Fruit fly (Drosophila melanogaster) whole organism, prepupa: ENCODE data around the gene ru.
A peak's percentile ranks its signal among the peaks of the same experiment; 100 is the strongest.

Source experiments
- Blimp-1 ChIP-seq: fragments of 200-800 bp; sonication (Bioruptor generic); optimal IDR thresholded peaks from 3 replicates; lab custom pipeline; 2017; ENCODE audit warnings: missing biosample characterization, missing genetic modification characterization, mild to moderate bottlenecking, moderate library complexity, missing genetic modification reagents
- CG10631 ChIP-seq: fragments of 200-800 bp; sonication (Bioruptor generic); optimal IDR thresholded peaks from 2 replicates; lab custom pipeline; 2016; ENCODE audit warnings: missing biosample characterization, missing genetic modification characterization
- CG10669 ChIP-seq: fragments of 200-800 bp; sonication (Bioruptor generic); optimal IDR thresholded peaks from 3 replicates; lab custom pipeline; 2018; ENCODE audit warnings: missing biosample characterization, mild to moderate bottlenecking, missing genetic modification characterization, moderate library complexity
- CG11762 ChIP-seq: fragments of 200-800 bp; sonication (Bioruptor generic); optimal IDR thresholded peaks from 3 replicates; lab custom pipeline; 2016; ENCODE audit warnings: missing biosample characterization, missing genetic modification characterization; ENCODE audit not compliant: insufficient read depth
- CG11902 ChIP-seq: fragments of 200-800 bp; sonication (Bioruptor generic); optimal IDR thresholded peaks from 3 replicates; lab custom pipeline; 2016; ENCODE audit warnings: missing biosample characterization, missing genetic modification characterization
- CG15336 ChIP-seq: fragments of 200-800 bp; sonication (Bioruptor generic); IDR thresholded peaks from 2 replicates; pipeline ENCODE4 v1.3.6; 2022; ENCODE audit warnings: missing biosample characterization, missing genetic modification characterization
- CG1621 ChIP-seq: fragments of 200-800 bp; sonication (Bioruptor generic); optimal IDR thresholded peaks from 3 replicates; lab custom pipeline; 2018; ENCODE audit warnings: missing biosample characterization, mild to moderate bottlenecking, missing genetic modification characterization
- CG3032 ChIP-seq: fragments of 200-800 bp; optimal IDR thresholded peaks from 2 replicates; lab custom pipeline; 2019; ENCODE audit warnings: missing biosample characterization, mild to moderate bottlenecking, missing genetic modification characterization, moderate library complexity
- CG31627 ChIP-seq: fragments of 200-800 bp; sonication (Bioruptor generic); optimal IDR thresholded peaks from 3 replicates; lab custom pipeline; 2016; ENCODE audit warnings: missing biosample characterization, missing genetic modification characterization
- CG32006 ChIP-seq: fragments of 200-800 bp; sonication (Bioruptor generic); optimal IDR thresholded peaks from 3 replicates; lab custom pipeline; 2017; ENCODE audit warnings: missing biosample characterization, mild to moderate bottlenecking, missing genetic modification characterization
- CG34406 ChIP-seq: fragments of 200-800 bp; sonication (Bioruptor generic); optimal IDR thresholded peaks from 3 replicates; lab custom pipeline; 2016; ENCODE audit warnings: missing biosample characterization, missing genetic modification characterization
- CG3919 ChIP-seq: fragments of 200-800 bp; sonication (Bioruptor generic); optimal IDR thresholded peaks from 3 replicates; lab custom pipeline; 2016; ENCODE audit warnings: missing biosample characterization, missing genetic modification characterization
- CG4318 ChIP-seq: fragments of 200-800 bp; sonication (Bioruptor generic); optimal IDR thresholded peaks from 3 replicates; lab custom pipeline; 2017; ENCODE audit warnings: missing biosample characterization, mild to moderate bottlenecking, missing genetic modification characterization
- CG6163 ChIP-seq: fragments of 200-800 bp; sonication (Bioruptor generic); IDR thresholded peaks from 3 replicates; pipeline ENCODE4 v1.3.6; 2022; ENCODE audit warnings: missing biosample characterization, missing genetic modification characterization
- CG6276 ChIP-seq: fragments of 200-800 bp; sonication (Bioruptor generic); optimal IDR thresholded peaks from 2 replicates; lab custom pipeline; 2017; ENCODE audit warnings: missing biosample characterization, mild to moderate bottlenecking, missing genetic modification characterization
- CG6792 ChIP-seq: fragments of 200-800 bp; sonication (Bioruptor generic); optimal IDR thresholded peaks from 3 replicates; lab custom pipeline; 2016; ENCODE audit warnings: missing biosample characterization, missing genetic modification characterization
- CG6808 ChIP-seq: fragments of 200-800 bp; sonication (Bioruptor generic); optimal IDR thresholded peaks from 3 replicates; lab custom pipeline; 2017; ENCODE audit warnings: missing biosample characterization, missing genetic modification characterization, mild to moderate bottlenecking, moderate library complexity, missing genetic modification reagents
- CG6854 ChIP-seq: fragments of 200-800 bp; sonication (Bioruptor generic); optimal IDR thresholded peaks from 2 replicates; lab custom pipeline; 2017; ENCODE audit warnings: missing biosample characterization, mild to moderate bottlenecking, missing genetic modification characterization
- CG7368 ChIP-seq: fragments of 200-800 bp; sonication (Bioruptor generic); optimal IDR thresholded peaks from 3 replicates; lab custom pipeline; 2016; ENCODE audit warnings: missing biosample characterization, missing genetic modification characterization
- CG8119 ChIP-seq: fragments of 200-800 bp; sonication (Bioruptor generic); IDR thresholded peaks from 3 replicates; pipeline ENCODE4 v1.3.6; 2022; ENCODE audit warnings: missing biosample characterization, missing genetic modification characterization
- CG8319 ChIP-seq: fragments of 200-800 bp; sonication (Bioruptor generic); optimal IDR thresholded peaks from 3 replicates; lab custom pipeline; 2016; ENCODE audit warnings: missing biosample characterization, missing genetic modification characterization
- CG8632 ChIP-seq: fragments of 200-800 bp; sonication (Bioruptor generic); optimal IDR thresholded peaks from 3 replicates; lab custom pipeline; 2016; ENCODE audit warnings: missing biosample characterization, missing genetic modification characterization
- CG9139 ChIP-seq: fragments of 200-800 bp; sonication (Bioruptor generic); optimal IDR thresholded peaks from 3 replicates; lab custom pipeline; 2017; ENCODE audit warnings: missing biosample characterization, mild to moderate bottlenecking, missing genetic modification characterization
- Eip75B ChIP-seq: fragments of 200-800 bp; sonication (Bioruptor generic); optimal IDR thresholded peaks from 3 replicates; lab custom pipeline; 2016; ENCODE audit warnings: missing biosample characterization, missing genetic modification characterization
- Eip78C ChIP-seq: fragments of 200-800 bp; sonication (Bioruptor generic); peaks from one replicate; lab custom pipeline; 2016; ENCODE audit warnings: missing biosample characterization, missing genetic modification characterization
- Eip93F ChIP-seq: fragments of 200-800 bp; sonication (Bioruptor generic); optimal IDR thresholded peaks from 2 replicates; lab custom pipeline; 2016; ENCODE audit warnings: missing biosample characterization, mild to moderate bottlenecking, missing genetic modification characterization
- Ets21C ChIP-seq: fragments of 200-800 bp; sonication (Bioruptor generic); optimal IDR thresholded peaks from 3 replicates; lab custom pipeline; 2016; ENCODE audit warnings: missing biosample characterization, missing genetic modification characterization
- Ets96B ChIP-seq: fragments of 200-800 bp; optimal IDR thresholded peaks from 2 replicates; lab custom pipeline; 2019; ENCODE audit warnings: missing biosample characterization, mild to moderate bottlenecking, missing genetic modification characterization, moderate library complexity
- Gug ChIP-seq: fragments of 200-800 bp; sonication (Bioruptor generic); IDR thresholded peaks from 2 replicates; pipeline ENCODE4 v1.3.6; 2022; ENCODE audit warnings: missing biosample characterization, missing genetic modification characterization
- Hr38 ChIP-seq: sonication (Bioruptor generic); optimal IDR thresholded peaks from 2 replicates; lab custom pipeline; 2016; ENCODE audit warnings: missing biosample characterization, missing genetic modification characterization
- Hr39 ChIP-seq: fragments of 200-800 bp; sonication (Bioruptor generic); optimal IDR thresholded peaks from 2 replicates; lab custom pipeline; 2016; ENCODE audit warnings: missing biosample characterization, missing genetic modification characterization
- Hr4 ChIP-seq: fragments of 200-800 bp; sonication (Bioruptor generic); optimal IDR thresholded peaks from 3 replicates; lab custom pipeline; 2016; ENCODE audit warnings: missing biosample characterization, missing genetic modification characterization
- Lpt ChIP-seq: fragments of 200-800 bp; sonication (Bioruptor generic); optimal IDR thresholded peaks from 3 replicates; lab custom pipeline; 2016; ENCODE audit warnings: missing biosample characterization, missing genetic modification characterization
- Met ChIP-seq: fragments of 200-800 bp; sonication (Bioruptor generic); optimal IDR thresholded peaks from 3 replicates; lab custom pipeline; 2016; ENCODE audit warnings: missing biosample characterization, missing genetic modification characterization
- OdsH ChIP-seq: fragments of 200-800 bp; sonication (Bioruptor generic); optimal IDR thresholded peaks from 3 replicates; lab custom pipeline; 2016; ENCODE audit warnings: missing biosample characterization, missing genetic modification characterization
- Smox ChIP-seq: fragments of 200-800 bp; sonication (Bioruptor generic); optimal IDR thresholded peaks from 3 replicates; lab custom pipeline; 2016; ENCODE audit warnings: missing biosample characterization, missing genetic modification characterization
- Sox102F ChIP-seq: fragments of 200-800 bp; sonication (Bioruptor generic); optimal IDR thresholded peaks from 2 replicates; lab custom pipeline; 2016; ENCODE audit warnings: missing biosample characterization, mild to moderate bottlenecking, missing genetic modification characterization
- Sox14 ChIP-seq: fragments of 200-800 bp; sonication (Bioruptor generic); optimal IDR thresholded peaks from 3 replicates; lab custom pipeline; 2016; ENCODE audit warnings: missing biosample characterization, missing genetic modification characterization
- Sox15 ChIP-seq: fragments of 200-800 bp; sonication (Bioruptor generic); optimal IDR thresholded peaks from 3 replicates; lab custom pipeline; 2016; ENCODE audit warnings: missing biosample characterization, missing genetic modification characterization
- achi ChIP-seq: fragments of 200-800 bp; sonication (Bioruptor generic); optimal IDR thresholded peaks from 3 replicates; lab custom pipeline; 2016; ENCODE audit warnings: missing biosample characterization, missing genetic modification characterization
- acj6 ChIP-seq: fragments of 200-800 bp; sonication (Bioruptor generic); optimal IDR thresholded peaks from 3 replicates; lab custom pipeline; 2016; ENCODE audit warnings: missing biosample characterization, missing genetic modification characterization
- cyc ChIP-seq: fragments of 200-800 bp; sonication (Bioruptor generic); optimal IDR thresholded peaks from 3 replicates; lab custom pipeline; 2016; ENCODE audit warnings: missing biosample characterization, missing genetic modification characterization
- dac ChIP-seq: fragments of 200-800 bp; sonication (Bioruptor generic); optimal IDR thresholded peaks from 2 replicates; lab custom pipeline; 2017; ENCODE audit warnings: missing biosample characterization, mild to moderate bottlenecking, missing genetic modification characterization
- eg ChIP-seq: fragments of 200-800 bp; sonication (Bioruptor generic); IDR thresholded peaks from 3 replicates; pipeline ENCODE4 v1.3.6; 2022; ENCODE audit warnings: missing biosample characterization, missing genetic modification characterization
- fd59A ChIP-seq: fragments of 200-800 bp; sonication (Bioruptor generic); optimal IDR thresholded peaks from 2 replicates; lab custom pipeline; 2017; ENCODE audit warnings: missing biosample characterization, mild to moderate bottlenecking, missing genetic modification characterization, missing genetic modification reagents
- fkh ChIP-seq: fragments of 200-800 bp; sonication (Bioruptor generic); optimal IDR thresholded peaks from 3 replicates; lab custom pipeline; 2017; ENCODE audit warnings: missing biosample characterization, mild to moderate bottlenecking, missing genetic modification characterization, moderate library complexity
- lz ChIP-seq: fragments of 200-800 bp; sonication (Bioruptor generic); optimal IDR thresholded peaks from 3 replicates; lab custom pipeline; 2016; ENCODE audit warnings: missing biosample characterization, missing genetic modification characterization
- net ChIP-seq: fragments of 200-800 bp; sonication (Bioruptor generic); optimal IDR thresholded peaks from 3 replicates; lab custom pipeline; 2016; ENCODE audit warnings: missing biosample characterization, missing genetic modification characterization
- pdm3 ChIP-seq: fragments of 200-800 bp; sonication (Bioruptor generic); optimal IDR thresholded peaks from 3 replicates; lab custom pipeline; 2016; ENCODE audit warnings: missing biosample characterization, missing genetic modification characterization
- salr ChIP-seq, 2 experiments: fragments of 200-800 bp; sonication (Bioruptor generic); optimal IDR thresholded peaks; 3 replicates each; lab custom pipeline; 2016 to 2018; ENCODE audit warnings: missing biosample characterization in 2 of 2, missing genetic modification characterization in 2 of 2, mild to moderate bottlenecking in 1 of 2
- ss ChIP-seq, 2 experiments: fragments of 200-800 bp; sonication (Bioruptor generic); optimal IDR thresholded peaks; 2 replicates in 1 of 2; 3 replicates in 1 of 2; lab custom pipeline; 2017 to 2018; ENCODE audit warnings: mild to moderate bottlenecking in 2 of 2, missing biosample characterization in 2 of 2, missing genetic modification characterization in 2 of 2, moderate library complexity in 1 of 2
- topi ChIP-seq: fragments of 200-800 bp; sonication (Bioruptor generic); optimal IDR thresholded peaks from 3 replicates; lab custom pipeline; 2016; ENCODE audit warnings: missing biosample characterization, missing genetic modification characterization
- vri ChIP-seq: fragments of 200-800 bp; sonication (Bioruptor generic); optimal IDR thresholded peaks from 3 replicates; lab custom pipeline; 2016; ENCODE audit warnings: missing biosample characterization, mild to moderate bottlenecking, missing genetic modification characterization

Gene ru

DNA sequence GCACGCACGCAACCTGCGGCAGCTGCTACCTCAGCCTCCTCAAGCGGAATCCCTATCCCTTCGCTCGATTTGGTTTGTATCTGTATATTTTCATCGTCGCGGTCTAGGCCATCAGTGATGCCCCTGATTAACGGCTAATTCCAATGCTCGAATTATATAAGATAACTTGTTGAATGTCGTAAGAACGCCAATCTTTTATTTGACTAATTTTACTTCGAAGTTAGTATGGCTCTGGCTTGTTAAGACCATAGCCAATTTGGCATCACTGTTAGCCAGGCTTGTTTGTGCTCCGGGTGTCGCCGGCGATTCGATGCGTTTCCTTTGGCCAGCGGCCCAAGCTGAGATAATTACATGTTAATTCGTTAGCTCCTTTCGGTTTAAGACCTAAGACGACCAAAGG, 43.6 kb downstream of the ru start:
- TF ChIP-seq CG3919 (GFP tag; lab: Kevin White, UChicago), result no peak
- TF ChIP-seq vri (GFP tag; lab: Kevin White, UChicago), result peak; percentile 18
- peak; percentile 77; the same call in 2 of the 3 replicates for TF ChIP-seq CG6163 (GFP tag; lab: Robert Waterston, UW)
- no peak for TF ChIP-seq CG6808 (GFP tag; lab: Kevin White, UChicago)
- peak; percentile 36; the same call in 1 of the 3 replicates for TF ChIP-seq eg (GFP tag; lab: Robert Waterston, UW)
- peak; percentile 19 for TF ChIP-seq Hr4 (GFP tag; lab: Kevin White, UChicago)
- TF ChIP-seq Met (GFP tag; lab: Kevin White, UChicago), result peak; percentile 39
- peak in 1 of 2 experiments; percentile 76 for TF ChIP-seq salr (GFP tag; optimal IDR thresholded peaks at IDR 0.05; lab: Kevin White, UChicago)
- TF ChIP-seq ss (GFP tag; optimal IDR thresholded peaks at IDR 0.05; lab: Kevin White, UChicago), result peak; percentile 37 to 40
- no peak for TF ChIP-seq CG11762 (GFP tag; lab: Kevin White, UChicago)
- TF ChIP-seq CG15336, result peak; percentile 33; the same call in 1 of the 2 replicates
- peak; percentile 40 for TF ChIP-seq Sox102F
- peak; percentile 73 for TF ChIP-seq Eip78C
- TF ChIP-seq acj6 (GFP tag; lab: Kevin White, UChicago), result peak; percentile 68
- peak; percentile 12 for TF ChIP-seq Smox
- TF ChIP-seq Ets96B (tag; lab: Kevin White, UChicago), result no peak
- TF ChIP-seq Hr39 (GFP tag; lab: Kevin White, UChicago), result peak; percentile 22
- TF ChIP-seq CG34406 (GFP tag; lab: Kevin White, UChicago), result peak; percentile 53
- TF ChIP-seq CG8119, result no peak
- peak; percentile 60 for TF ChIP-seq CG6792 (GFP tag; lab: Kevin White, UChicago)
- TF ChIP-seq CG10669, result no peak
- TF ChIP-seq Eip75B (GFP tag; lab: Kevin White, UChicago), result peak; percentile 56
- peak; percentile 57 for TF ChIP-seq OdsH (GFP tag; lab: Kevin White, UChicago)
- TF ChIP-seq fkh (GFP tag; lab: Kevin White, UChicago), result no peak
- no peak for TF ChIP-seq CG7368
- TF ChIP-seq Gug (GFP tag; lab: Robert Waterston, UW), result no peak
- no peak for TF ChIP-seq Eip93F (GFP tag; lab: Kevin White, UChicago)
- TF ChIP-seq cyc (GFP tag; lab: Kevin White, UChicago), result no peak
- TF ChIP-seq Sox15 (GFP tag; lab: Kevin White, UChicago), result no peak
- TF ChIP-seq CG6854 (GFP tag; lab: Kevin White, UChicago), result no peak
- no peak for TF ChIP-seq CG9139
- TF ChIP-seq CG31627 (GFP tag; lab: Kevin White, UChicago), result peak; percentile 32
- TF ChIP-seq CG4318, result peak; percentile 3
- peak; percentile 63 for TF ChIP-seq pdm3 (GFP tag; lab: Kevin White, UChicago)
- TF ChIP-seq CG1621, result peak; percentile 80
- no peak for TF ChIP-seq Blimp-1 (GFP tag; lab: Kevin White, UChicago)
- peak; percentile 64 for TF ChIP-seq CG3032 (tag; lab: Kevin White, UChicago)
- peak; percentile 12 for TF ChIP-seq CG8319 (GFP tag; lab: Kevin White, UChicago)
- TF ChIP-seq CG11902 (GFP tag; lab: Kevin White, UChicago), result no peak
- peak; percentile 38 for TF ChIP-seq lz (GFP tag; lab: Kevin White, UChicago)
- no peak for TF ChIP-seq Hr38 (GFP tag; lab: Kevin White, UChicago)
- TF ChIP-seq CG32006 (GFP tag; lab: Kevin White, UChicago), result peak; percentile 15
- TF ChIP-seq net, result peak; percentile 61
- no peak for TF ChIP-seq dac (GFP tag; lab: Kevin White, UChicago)
- no peak for TF ChIP-seq achi (GFP tag; lab: Kevin White, UChicago)
- TF ChIP-seq fd59A (GFP tag; lab: Kevin White, UChicago), result peak; percentile 54
- TF ChIP-seq Sox14 (GFP tag; lab: Kevin White, UChicago), result peak; percentile 52
- TF ChIP-seq CG6276, result no peak
- no peak for TF ChIP-seq Lpt
- peak; percentile 56 for TF ChIP-seq CG8632 (GFP tag; lab: Kevin White, UChicago)
- TF ChIP-seq Ets21C (GFP tag; lab: Kevin White, UChicago), result no peak
- TF ChIP-seq CG10631, result peak; percentile 58
- TF ChIP-seq topi (GFP tag; lab: Kevin White, UChicago), result no peak
